Worm (Caenorhabditis elegans) whole organism, midembryonic: ENCODE data around the gene F38A6.4.

Experiments used
- T22C8.4 ChIP-seq: fragments of 200-800 bp; sonication (Bioruptor generic); IDR thresholded peaks from 2 replicates; pipeline ENCODE4 v1.3.6; 2022; ENCODE audit warnings: missing genetic modification characterization, missing compliant biosample characterization
- cog-1 ChIP-seq: sonication (generic microtip); optimal IDR thresholded peaks from 2 replicates; lab custom pipeline; 2016; ENCODE audit warnings: missing genetic modification characterization, missing compliant biosample characterization
- flt-1 ChIP-seq: fragments of 200-800 bp; sonication (Bioruptor generic); IDR thresholded peaks from 2 replicates; pipeline ENCODE4 v1.3.6; 2022; ENCODE audit warnings: missing genetic modification characterization, missing compliant biosample characterization
- klf-2 ChIP-seq: fragments of 200-800 bp; sonication (Bioruptor generic); conservative IDR thresholded peaks from 2 replicates; pipeline ENCODE4 v1.3.6; 2022; ENCODE audit warnings: missing genetic modification reagents, missing genetic modification characterization, missing compliant biosample characterization
- med-1 ChIP-seq: sonication (generic microtip); optimal IDR thresholded peaks from 2 replicates; lab custom pipeline; 2017; ENCODE audit warnings: missing genetic modification characterization, mild to moderate bottlenecking, missing compliant biosample characterization, antibody characterized with exemption, missing genetic modification reagents; ENCODE audit not compliant: insufficient read depth
- ref-1 ChIP-seq: fragments of 200-800 bp; sonication (Bioruptor generic); conservative IDR thresholded peaks from 2 replicates; pipeline ENCODE4 v1.3.6; 2022; ENCODE audit warnings: missing genetic modification reagents, missing genetic modification characterization, missing compliant biosample characterization
- tab-1 ChIP-seq: fragments of 200-800 bp; sonication (Bioruptor generic); IDR thresholded peaks from 2 replicates; pipeline ENCODE4 v1.3.6; 2022; ENCODE audit warnings: missing genetic modification characterization, missing compliant biosample characterization
- ztf-23 ChIP-seq: fragments of 200-800 bp; sonication (Bioruptor generic); IDR thresholded peaks from 2 replicates; pipeline ENCODE4 v1.3.6; 2022; ENCODE audit warnings: missing genetic modification reagents, missing genetic modification characterization, missing compliant biosample characterization
- ztf-29 ChIP-seq: fragments of 200-800 bp; sonication (Bioruptor generic); IDR thresholded peaks from 2 replicates; pipeline ENCODE4 v1.3.6; 2022; ENCODE audit warnings: missing genetic modification reagents, missing genetic modification characterization, missing compliant biosample characterization

F38A6.4 gene

ce11 chrV:20775269-20775668 is at the start of gene F38A6.4:
F38A6.4 (minus strand) TSS chrV:20775369.
- TF ChIP-seq cog-1 (tag; lab: Kevin White, UChicago): no peak
- no peak for TF ChIP-seq klf-2 (GFP tag; lab: Robert Waterston, UW)
- TF ChIP-seq med-1 (GFP tag; lab: Kevin White, UChicago): no peak
- TF ChIP-seq flt-1 (GFP tag; lab: Robert Waterston, UW): no peak
- TF ChIP-seq ref-1 (GFP tag; lab: Robert Waterston, UW): no peak
- TF ChIP-seq T22C8.4 (GFP tag; lab: Robert Waterston, UW): no peak
- TF ChIP-seq ztf-29 (GFP tag; lab: Robert Waterston, UW): no peak
- no peak for TF ChIP-seq ztf-23 (GFP tag; lab: Robert Waterston, UW)
- TF ChIP-seq tab-1 (GFP tag; lab: Robert Waterston, UW): no peak

ce11 chrV:20820033-20820432 is 44.9 kb upstream of the F38A6.4 start, which contains the start of gene T03D8.6:
T03D8.6 (minus strand) TSS chrV:20820330.
- TF ChIP-seq ztf-29 (GFP tag; lab: Robert Waterston, UW): no peak
- no peak for TF ChIP-seq flt-1 (GFP tag; lab: Robert Waterston, UW)
- TF ChIP-seq klf-2 (GFP tag; lab: Robert Waterston, UW): no peak
- TF ChIP-seq ztf-23 (GFP tag; lab: Robert Waterston, UW): no peak
- TF ChIP-seq ref-1 (GFP tag; lab: Robert Waterston, UW): no peak
- TF ChIP-seq med-1 (GFP tag; lab: Kevin White, UChicago): no peak
- no peak for TF ChIP-seq cog-1 (tag; lab: Kevin White, UChicago)
- no peak for TF ChIP-seq tab-1 (GFP tag; lab: Robert Waterston, UW)
- TF ChIP-seq T22C8.4 (GFP tag; lab: Robert Waterston, UW): no peak

- no peak for TF ChIP-seq T22C8.4 (GFP tag; lab: Robert Waterston, UW)
- no peak for TF ChIP-seq klf-2 (GFP tag; lab: Robert Waterston, UW)
- no peak for TF ChIP-seq tab-1 (GFP tag; lab: Robert Waterston, UW)
- no peak for TF ChIP-seq cog-1 (tag; lab: Kevin White, UChicago)
Measured at ce11 chrV:20815842-20816241, 40.7 kb upstream of the F38A6.4 start, which contains the start of gene sshk-1. sshk-1 (plus strand) TSS chrV:20816142.

ce11 chrV:20814424-20814823 is 39.3 kb upstream of the F38A6.4 start, which contains the start of gene Y44A6D.7:
Y44A6D.7 (plus strand) TSS chrV:20814724.
- TF ChIP-seq klf-2 (GFP tag; lab: Robert Waterston, UW) (no peak), med-1 (GFP tag; lab: Kevin White, UChicago) (no peak), ztf-23 (GFP tag; lab: Robert Waterston, UW) (no peak), cog-1 (tag; lab: Kevin White, UChicago) (no peak), tab-1 (GFP tag; lab: Robert Waterston, UW) (no peak), T22C8.4 (GFP tag; lab: Robert Waterston, UW) (no peak), ztf-29 (GFP tag; lab: Robert Waterston, UW) (no peak), flt-1 (GFP tag; lab: Robert Waterston, UW) (no peak), ref-1 (GFP tag; lab: Robert Waterston, UW) (no peak)

- TF ChIP-seq med-1 (GFP tag; lab: Kevin White, UChicago) (no peak), ref-1 (GFP tag; lab: Robert Waterston, UW) (no peak), tab-1 (GFP tag; lab: Robert Waterston, UW) (no peak), ztf-23 (GFP tag; lab: Robert Waterston, UW) (no peak), klf-2 (GFP tag; lab: Robert Waterston, UW) (no peak), ztf-29 (GFP tag; lab: Robert Waterston, UW) (no peak), cog-1 (tag; lab: Kevin White, UChicago) (no peak), T22C8.4 (GFP tag; lab: Robert Waterston, UW) (no peak), flt-1 (GFP tag; lab: Robert Waterston, UW) (no peak)
Measured at ce11 chrV:20813646-20814045, 38.5 kb upstream of the F38A6.4 start.

- no peak for TF ChIP-seq T22C8.4 (GFP tag; lab: Robert Waterston, UW)
- TF ChIP-seq med-1 (GFP tag; lab: Kevin White, UChicago): no peak
- no peak for TF ChIP-seq klf-2 (GFP tag; lab: Robert Waterston, UW)
- no peak for TF ChIP-seq tab-1 (GFP tag; lab: Robert Waterston, UW)
Measured at ce11 chrV:20807038-20807437, 31.9 kb upstream of the F38A6.4 start, which contains the start of gene Y44A6D.6. Y44A6D.6 (plus strand) TSS chrV:20807338.

- TF ChIP-seq flt-1 (GFP tag; lab: Robert Waterston, UW) (no peak), cog-1 (tag; lab: Kevin White, UChicago) (no peak), tab-1 (GFP tag; lab: Robert Waterston, UW) (no peak), T22C8.4 (GFP tag; lab: Robert Waterston, UW) (no peak), ref-1 (GFP tag; lab: Robert Waterston, UW) (no peak), klf-2 (GFP tag; lab: Robert Waterston, UW) (no peak), ztf-29 (GFP tag; lab: Robert Waterston, UW) (no peak), med-1 (GFP tag; lab: Kevin White, UChicago) (no peak), ztf-23 (GFP tag; lab: Robert Waterston, UW) (no peak)
Measured at ce11 chrV:20802906-20803305, 27.7 kb upstream of the F38A6.4 start, which contains the start of gene Y44A6D.5. Y44A6D.5 (minus strand) TSS chrV:20803006.

ce11 chrV:20797918-20798317 is 22.7 kb upstream of the F38A6.4 start, which contains the start of gene sdf-9:
sdf-9 (plus strand) TSS chrV:20798218.
- TF ChIP-seq flt-1 (GFP tag; lab: Robert Waterston, UW): no peak
- TF ChIP-seq ztf-29 (GFP tag; lab: Robert Waterston, UW): no peak
- no peak for TF ChIP-seq T22C8.4 (GFP tag; lab: Robert Waterston, UW)
- no peak for TF ChIP-seq klf-2 (GFP tag; lab: Robert Waterston, UW)
- TF ChIP-seq ref-1 (GFP tag; lab: Robert Waterston, UW): no peak
- no peak for TF ChIP-seq med-1 (GFP tag; lab: Kevin White, UChicago)
- no peak for TF ChIP-seq tab-1 (GFP tag; lab: Robert Waterston, UW)
- TF ChIP-seq cog-1 (tag; lab: Kevin White, UChicago): no peak
- TF ChIP-seq ztf-23 (GFP tag; lab: Robert Waterston, UW): no peak

ce11 chrV:20793761-20794160 is 18.6 kb upstream of the F38A6.4 start:
- TF ChIP-seq cog-1 (tag; lab: Kevin White, UChicago): no peak
- no peak for TF ChIP-seq ztf-29 (GFP tag; lab: Robert Waterston, UW)
- no peak for TF ChIP-seq flt-1 (GFP tag; lab: Robert Waterston, UW)
- no peak for TF ChIP-seq tab-1 (GFP tag; lab: Robert Waterston, UW)
- no peak for TF ChIP-seq T22C8.4 (GFP tag; lab: Robert Waterston, UW)
- no peak for TF ChIP-seq ref-1 (GFP tag; lab: Robert Waterston, UW)
- TF ChIP-seq klf-2 (GFP tag; lab: Robert Waterston, UW): no peak
- no peak for TF ChIP-seq med-1 (GFP tag; lab: Kevin White, UChicago)
- no peak for TF ChIP-seq ztf-23 (GFP tag; lab: Robert Waterston, UW)
